Worm (Caenorhabditis elegans) whole organism, L4/young adult: Measurements from ENCODE around the gene cst-1.

Experiments used
- W03F9.2 ChIP-seq: fragments of 150-350 bp; optimal IDR thresholded peaks from 2 replicates; lab custom pipeline; 2014; ENCODE audit warnings: missing biosample characterization, missing genetic modification characterization
- dao-5 ChIP-seq: sonication (generic microtip); optimal IDR thresholded peaks from 2 replicates; lab custom pipeline; 2016; ENCODE audit warnings: missing genotype, missing genetic modification characterization, moderate library complexity, missing compliant biosample characterization
- him-1 ChIP-seq: sonication (generic microtip); optimal IDR thresholded peaks from 2 replicates; lab custom pipeline; 2016; ENCODE audit warnings: missing genotype, missing genetic modification reagents, missing genetic modification characterization, missing compliant biosample characterization

ce11 chrX:4373123-4373522 lies 33.7 kb downstream of the cst-1 start, which contains the start of gene R160.6:
- TF ChIP-seq him-1 (tag; lab: Kevin White, UChicago) = no peak
- TF ChIP-seq dao-5 (tag; lab: Kevin White, UChicago) = no peak
- no peak for TF ChIP-seq W03F9.2 (tag; lab: Kevin White, UChicago)
